Worm (Caenorhabditis elegans): ENCODE data around the gene mrpl-11.
A peak's percentile ranks its signal among the peaks of the same experiment; 100 is the strongest.

Gene mrpl-11

DNA sequence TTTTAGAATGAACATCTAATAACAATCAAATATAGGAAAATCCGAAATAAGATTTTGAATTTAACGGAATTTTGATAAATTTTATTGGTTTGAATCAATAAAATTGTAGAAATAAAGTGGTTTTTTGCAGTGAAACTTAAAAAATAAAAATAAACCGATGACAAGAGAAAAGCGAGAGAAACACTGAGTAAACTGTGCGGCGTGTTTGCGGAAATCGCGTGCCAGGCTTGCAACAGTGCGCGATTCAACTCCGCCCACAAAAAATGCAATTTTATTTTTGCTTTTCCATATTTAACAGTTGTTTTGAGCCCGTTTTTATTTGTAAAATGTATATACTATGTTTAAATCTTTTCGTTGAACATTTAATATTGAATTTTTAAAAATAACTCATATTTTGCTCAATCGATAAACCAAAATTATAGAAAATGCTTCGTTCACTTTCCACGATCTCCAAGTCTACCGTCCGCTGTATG is 50.5 kb downstream of the mrpl-11 start, which contains the start of gene mtss-1 (continued):
- TF ChIP-seq lin-39 (tag; optimal IDR thresholded peaks at IDR 0.05), result no peak
- peak; percentile 69 for TF ChIP-seq F13H6.1 (tag; optimal IDR thresholded peaks at IDR 0.05)
- TF ChIP-seq ama-1 (optimal IDR thresholded peaks at IDR 0.05), result no peak
- peak; percentile 1 for TF ChIP-seq blmp-1 (tag; optimal IDR thresholded peaks at IDR 0.05; ENCODE audit: insufficient read depth)
- no peak for TF ChIP-seq nhr-25 (tag; optimal IDR thresholded peaks at IDR 0.05)
- TF ChIP-seq nhr-21 (tag; optimal IDR thresholded peaks at IDR 0.05), result no peak
- no peak for TF ChIP-seq ceh-82 (tag; optimal IDR thresholded peaks at IDR 0.05)
- no peak for TF ChIP-seq dmd-4 (tag; optimal IDR thresholded peaks at IDR 0.05)
- no peak for TF ChIP-seq snpc-4 (tag; optimal IDR thresholded peaks at IDR 0.05)
- TF ChIP-seq lin-11 (tag; optimal IDR thresholded peaks at IDR 0.05), result peak; percentile 45
- peak; percentile 48 for TF ChIP-seq lin-13 (GFP tag; optimal IDR thresholded peaks at IDR 0.05)
- TF ChIP-seq mab-5 (tag; optimal IDR thresholded peaks at IDR 0.05), result peak; percentile 44
- TF ChIP-seq C34F6.9 (tag; optimal IDR thresholded peaks at IDR 0.05), result peak; percentile 50
- no peak for TF ChIP-seq ztf-4 (tag; optimal IDR thresholded peaks at IDR 0.05)
- peak; percentile 26 to 67 for TF ChIP-seq lsy-2 (tag; optimal IDR thresholded peaks at IDR 0.05)
- peak; percentile 38 for TF ChIP-seq crh-2 (tag; optimal IDR thresholded peaks at IDR 0.05)
- no peak for TF ChIP-seq elt-3 (tag; optimal IDR thresholded peaks at IDR 0.05)

Measured in whole organism, L2 larva.